Worm (Caenorhabditis elegans) whole organism, L1 larva: ENCODE measurements around the gene C13B4.1.
A peak's percentile ranks its signal among the peaks of the same experiment; 100 is the strongest.

Experiments used
- C16A3.4 ChIP-seq: fragments of 150-350 bp; optimal IDR thresholded peaks from 2 replicates; lab custom pipeline; 2014; ENCODE audit warnings: missing biosample characterization, missing genetic modification characterization
- F16B12.6 ChIP-seq: fragments of 150-350 bp; optimal IDR thresholded peaks from 2 replicates; lab custom pipeline; 2014; ENCODE audit warnings: missing biosample characterization, missing genetic modification characterization
- Y116A8C.19 ChIP-seq: sonication (generic microtip); optimal IDR thresholded peaks from 2 replicates; lab custom pipeline; 2016; ENCODE audit warnings: missing compliant biosample characterization, missing genetic modification characterization, borderline replicate concordance
- aha-1 ChIP-seq: fragments of 150-350 bp; optimal IDR thresholded peaks from 2 replicates; lab custom pipeline; 2014; ENCODE audit warnings: missing biosample characterization, missing genetic modification characterization
- alr-1 ChIP-seq: fragments of 200-800 bp; sonication (Bioruptor generic); optimal IDR thresholded peaks from 2 replicates; lab custom pipeline; 2018; ENCODE audit warnings: borderline replicate concordance, mild to moderate bottlenecking, missing genetic modification characterization, missing compliant biosample characterization
- aly-2 ChIP-seq: fragments of 150-350 bp; optimal IDR thresholded peaks from 2 replicates; lab custom pipeline; 2014; ENCODE audit warnings: missing biosample characterization, missing genetic modification characterization
- ceh-63 ChIP-seq: fragments of 200-800 bp; sonication (Bioruptor generic); optimal IDR thresholded peaks from 2 replicates; lab custom pipeline; 2018; ENCODE audit warnings: mild to moderate bottlenecking, missing genetic modification characterization, missing compliant biosample characterization
- ceh-8 ChIP-seq: fragments of 200-800 bp; sonication (Bioruptor generic); optimal IDR thresholded peaks from 2 replicates; lab custom pipeline; 2018; ENCODE audit warnings: mild to moderate bottlenecking, missing genetic modification characterization, moderate library complexity, missing compliant biosample characterization
- ceh-82 ChIP-seq, 3 experiments: fragments of 150-350 bp in 1 of 3; sonication (generic microtip) in 2 of 3; optimal IDR thresholded peaks; 2 replicates each; lab custom pipeline; 2014 to 2017; ENCODE audit warnings: missing biosample characterization in 3 of 3, missing genetic modification characterization in 3 of 3
- ceh-88 ChIP-seq: fragments of 200-800 bp; sonication (Bioruptor generic); IDR thresholded peaks from 2 replicates; pipeline ENCODE4 v1.3.6; 2022; ENCODE audit warnings: missing genetic modification characterization, missing compliant biosample characterization
- ceh-90 ChIP-seq: sonication (generic microtip); optimal IDR thresholded peaks from 2 replicates; lab custom pipeline; 2016; ENCODE audit warnings: missing genetic modification characterization, missing compliant biosample characterization
- ces-1 ChIP-seq: fragments of 150-350 bp; optimal IDR thresholded peaks from 2 replicates; lab custom pipeline; 2014; ENCODE audit warnings: missing biosample characterization, missing genetic modification reagents, missing genetic modification characterization
- dpl-1 ChIP-seq, 3 experiments: fragments of 150-350 bp in 2 of 3; sonication (generic microtip) in 1 of 3; optimal IDR thresholded peaks; 2 replicates each; lab custom pipeline; 2014 to 2017; ENCODE audit warnings: missing biosample characterization in 3 of 3, missing genetic modification characterization in 3 of 3, missing genetic modification reagents in 3 of 3
- dsc-1 ChIP-seq: sonication (generic microtip); optimal IDR thresholded peaks from 2 replicates; lab custom pipeline; 2016; ENCODE audit warnings: mild to moderate bottlenecking, missing genetic modification characterization, missing compliant biosample characterization
- egl-27 ChIP-seq, 2 experiments: fragments of 150-350 bp in 1 of 2; sonication (generic microtip); optimal IDR thresholded peaks; 3 replicates each; lab custom pipeline; 2017 to 2018; ENCODE audit warnings: missing biosample characterization in 2 of 2, missing genetic modification characterization in 2 of 2, missing genetic modification reagents in 2 of 2
- elt-2 ChIP-seq: sonication (generic microtip); optimal IDR thresholded peaks from 2 replicates; lab custom pipeline; 2016; ENCODE audit warnings: missing genetic modification characterization, mild to moderate bottlenecking, inconsistent platforms, missing compliant biosample characterization, missing genetic modification reagents
- elt-3 ChIP-seq, 6 experiments: fragments of 150-350 bp in 1 of 6; sonication (generic microtip); optimal IDR thresholded peaks; 2 replicates each; lab custom pipeline; 2017 to 2018; ENCODE audit warnings: missing biosample characterization in 6 of 6, missing genetic modification characterization in 6 of 6, inconsistent platforms in 1 of 6
- fkh-10 ChIP-seq: sonication (generic microtip); optimal IDR thresholded peaks from 2 replicates; lab custom pipeline; 2017; ENCODE audit warnings: missing biosample characterization, missing genetic modification reagents, missing genetic modification characterization
- fkh-4 ChIP-seq: sonication (generic microtip); optimal IDR thresholded peaks from 2 replicates; lab custom pipeline; 2016; ENCODE audit warnings: missing compliant biosample characterization, missing genetic modification characterization, borderline replicate concordance
- fkh-8 ChIP-seq: sonication (generic microtip); optimal IDR thresholded peaks from 2 replicates; lab custom pipeline; 2016; ENCODE audit warnings: mild to moderate bottlenecking, missing genetic modification characterization, missing compliant biosample characterization
- fos-1 ChIP-seq: fragments of 150-350 bp; optimal IDR thresholded peaks from 2 replicates; lab custom pipeline; 2014; ENCODE audit warnings: missing biosample characterization, missing genetic modification characterization
- hlh-17 ChIP-seq: fragments of 200-800 bp; sonication (Bioruptor generic); optimal IDR thresholded peaks from 2 replicates; lab custom pipeline; 2018; ENCODE audit warnings: missing genetic modification characterization, mild to moderate bottlenecking, missing compliant biosample characterization, moderate library complexity, borderline replicate concordance
- hlh-4 ChIP-seq: sonication (generic microtip); optimal IDR thresholded peaks from 2 replicates; lab custom pipeline; 2016; ENCODE audit warnings: mild to moderate bottlenecking, missing genetic modification characterization, missing compliant biosample characterization
- isw-1 ChIP-seq: fragments of 200-800 bp; sonication (Bioruptor generic); IDR thresholded peaks from 2 replicates; pipeline ENCODE4 v1.3.6; 2022; ENCODE audit warnings: missing genetic modification characterization, missing compliant biosample characterization
- jun-1 ChIP-seq: fragments of 150-350 bp; optimal IDR thresholded peaks from 2 replicates; lab custom pipeline; 2014; ENCODE audit warnings: missing biosample characterization, missing genetic modification reagents, missing genetic modification characterization
- lin-35 ChIP-seq, 2 experiments: fragments of 150-350 bp; optimal IDR thresholded peaks; 2 replicates each; lab custom pipeline; 2014; ENCODE audit warnings: missing biosample characterization in 2 of 2, missing genetic modification characterization in 2 of 2, missing genetic modification reagents in 2 of 2
- lsy-2 ChIP-seq, 2 experiments: fragments of 150-350 bp; optimal IDR thresholded peaks; 2 replicates each; lab custom pipeline; 2014; ENCODE audit warnings: missing biosample characterization in 2 of 2, missing genetic modification characterization in 2 of 2
- mab-9 ChIP-seq: fragments of 200-800 bp; sonication (Bioruptor generic); IDR thresholded peaks from 2 replicates; pipeline ENCODE4 v1.3.6; 2022; ENCODE audit warnings: missing genetic modification reagents, missing genetic modification characterization, missing compliant biosample characterization
- mef-2 ChIP-seq: fragments of 150-350 bp; optimal IDR thresholded peaks from 2 replicates; lab custom pipeline; 2014; ENCODE audit warnings: missing biosample characterization, missing genetic modification characterization
- mep-1 ChIP-seq: fragments of 150-350 bp; optimal IDR thresholded peaks from 2 replicates; lab custom pipeline; 2014; ENCODE audit warnings: missing biosample characterization, missing genetic modification characterization
- nhr-11 ChIP-seq: fragments of 150-350 bp; optimal IDR thresholded peaks from 2 replicates; lab custom pipeline; 2014; ENCODE audit warnings: missing biosample characterization, missing genetic modification characterization
- nhr-19 ChIP-seq: fragments of 200-800 bp; sonication (Bioruptor generic); conservative IDR thresholded peaks from 2 replicates; pipeline ENCODE4 v1.3.6; 2022; ENCODE audit warnings: missing genetic modification characterization, missing compliant biosample characterization
- nhr-20 ChIP-seq: sonication (generic microtip); optimal IDR thresholded peaks from 2 replicates; lab custom pipeline; 2016; ENCODE audit warnings: mild to moderate bottlenecking, missing genetic modification characterization, missing compliant biosample characterization
- nhr-28 ChIP-seq: fragments of 150-350 bp; optimal IDR thresholded peaks from 2 replicates; lab custom pipeline; 2014; ENCODE audit warnings: missing biosample characterization, missing genetic modification characterization
- nhr-77 ChIP-seq: fragments of 150-350 bp; optimal IDR thresholded peaks from 2 replicates; lab custom pipeline; 2014; ENCODE audit warnings: missing biosample characterization, missing genetic modification characterization
- nhr-84 ChIP-seq: sonication (generic microtip); optimal IDR thresholded peaks from 2 replicates; lab custom pipeline; 2017; ENCODE audit warnings: missing biosample characterization, missing genetic modification characterization
- nhr-85 ChIP-seq: sonication (generic microtip); peaks from one replicate; lab custom pipeline; 2016; ENCODE audit warnings: missing genetic modification characterization, inconsistent platforms, missing compliant biosample characterization
- nhr-90 ChIP-seq: sonication (generic microtip); optimal IDR thresholded peaks from 2 replicates; lab custom pipeline; 2016; ENCODE audit warnings: mild to moderate bottlenecking, missing genetic modification characterization, missing compliant biosample characterization; ENCODE audit not compliant: poor library complexity
- rnt-1 ChIP-seq: sonication (generic microtip); optimal IDR thresholded peaks from 2 replicates; lab custom pipeline; 2016; ENCODE audit warnings: mild to moderate bottlenecking, missing genetic modification characterization, moderate library complexity, missing compliant biosample characterization
- snpc-4 ChIP-seq: fragments of 150-350 bp; optimal IDR thresholded peaks from 2 replicates; lab custom pipeline; 2014; ENCODE audit warnings: missing biosample characterization, missing genetic modification characterization
- snu-23 ChIP-seq: sonication (generic microtip); optimal IDR thresholded peaks from 2 replicates; lab custom pipeline; 2016; ENCODE audit warnings: missing genetic modification characterization, missing compliant biosample characterization
- sox-4 ChIP-seq: sonication (generic microtip); optimal IDR thresholded peaks from 2 replicates; lab custom pipeline; 2016; ENCODE audit warnings: missing genetic modification characterization, missing compliant biosample characterization
- sptf-1 ChIP-seq: fragments of 150-350 bp; optimal IDR thresholded peaks from 2 replicates; lab custom pipeline; 2014; ENCODE audit warnings: missing biosample characterization, missing genetic modification characterization
- swsn-7 ChIP-seq: sonication (generic microtip); optimal IDR thresholded peaks from 2 replicates; lab custom pipeline; 2016; ENCODE audit warnings: missing genetic modification characterization, missing compliant biosample characterization
- unc-30 ChIP-seq: sonication (generic microtip); optimal IDR thresholded peaks from 2 replicates; lab custom pipeline; 2017; ENCODE audit warnings: missing biosample characterization, missing genetic modification characterization
- unc-86 ChIP-seq: sonication (generic microtip); optimal IDR thresholded peaks from 2 replicates; lab custom pipeline; 2016; ENCODE audit warnings: missing genetic modification characterization, missing compliant biosample characterization
- unc-98 ChIP-seq: fragments of 200-800 bp; sonication (Bioruptor generic); IDR thresholded peaks from 2 replicates; pipeline ENCODE4 v1.3.6; 2022; ENCODE audit warnings: missing genetic modification characterization, missing compliant biosample characterization
- xbp-1 ChIP-seq: sonication (generic microtip); optimal IDR thresholded peaks from 2 replicates; lab custom pipeline; 2016; ENCODE audit warnings: missing genetic modification characterization, missing compliant biosample characterization
- zag-1 ChIP-seq: fragments of 150-350 bp; optimal IDR thresholded peaks from 2 replicates; lab custom pipeline; 2014; ENCODE audit warnings: missing biosample characterization, missing genetic modification characterization
- zip-4 ChIP-seq: fragments of 200-800 bp; sonication (Bioruptor generic); optimal IDR thresholded peaks from 2 replicates; lab custom pipeline; 2018; ENCODE audit warnings: mild to moderate bottlenecking, missing genetic modification characterization, moderate library complexity, missing compliant biosample characterization

Gene C13B4.1

ce11 chrII:14441144-14441543 lies 38.3 kb downstream of the C13B4.1 start, which contains the start of gene smg-8 (continued):
- TF ChIP-seq jun-1 (tag; lab: Kevin White, UChicago): peak; percentile 71
- TF ChIP-seq unc-86 (tag; lab: Kevin White, UChicago): peak; percentile 65
- peak; percentile 67 for TF ChIP-seq fkh-8 (tag; lab: Kevin White, UChicago)
- TF ChIP-seq egl-27 (tag; optimal IDR thresholded peaks at IDR 0.05; lab: Kevin White, UChicago): no peak
- TF ChIP-seq aha-1 (tag; lab: Kevin White, UChicago): no peak
- TF ChIP-seq mep-1 (tag; lab: Kevin White, UChicago): peak; percentile 78
- no peak for TF ChIP-seq mab-9 (GFP tag; lab: Robert Waterston, UW)
- no peak for TF ChIP-seq fkh-4 (tag; lab: Kevin White, UChicago)
- peak; percentile 31 for TF ChIP-seq fkh-10 (GFP tag; lab: Kevin White, UChicago)
- TF ChIP-seq isw-1 (GFP tag; lab: Robert Waterston, UW): peak; percentile 68
- peak; percentile 99 for TF ChIP-seq lin-35 (GFP tag; optimal IDR thresholded peaks at IDR 0.05; lab: Kevin White, UChicago)
- no peak for TF ChIP-seq hlh-4
- peak in 2 of 6 experiments; percentile 31 to 33 for TF ChIP-seq elt-3 (tag; optimal IDR thresholded peaks at IDR 0.05; lab: Kevin White, UChicago)
- peak; percentile 73 for TF ChIP-seq dsc-1 (tag; lab: Kevin White, UChicago)

ce11 chrII:14437922-14438458 lies 41.4 kb downstream of the C13B4.1 start, which contains the start of gene K04B12.2:
Gene K04B12.2, minus strand, starts transcription at chrII:14437972.
- TF ChIP-seq unc-98 (GFP tag; lab: Robert Waterston, UW) (no peak), hlh-17 (GFP tag; lab: Kevin White, UChicago) (no peak), mef-2 (tag; lab: Kevin White, UChicago) (peak; percentile 36), nhr-20 (tag; lab: Kevin White, UChicago) (peak; percentile 74), dpl-1 (GFP tag; optimal IDR thresholded peaks at IDR 0.05; lab: Kevin White, UChicago) (peak; percentile 57 to 67 (median 63)), zip-4 (GFP tag; lab: Kevin White, UChicago) (no peak), rnt-1 (tag; lab: Kevin White, UChicago) (peak; percentile 48), snpc-4 (tag; lab: Kevin White, UChicago) (peak; percentile 60), nhr-19 (GFP tag; lab: Robert Waterston, UW) (peak; percentile 50), aly-2 (tag; lab: Kevin White, UChicago) (no peak), xbp-1 (tag; lab: Kevin White, UChicago) (peak; percentile 52), snu-23 (peak; percentile 83), nhr-28 (tag; lab: Kevin White, UChicago) (no peak), F16B12.6 (tag; lab: Kevin White, UChicago) (peak; percentile 16), ces-1 (GFP tag; lab: Kevin White, UChicago) (no peak), ceh-88 (no peak), zag-1 (tag; lab: Kevin White, UChicago) (no peak), ceh-8 (no peak), unc-30 (tag; lab: Kevin White, UChicago) (no peak), alr-1 (tag; lab: Kevin White, UChicago) (no peak), ceh-63 (GFP tag; lab: Kevin White, UChicago) (no peak), nhr-90 (peak; percentile 41), C16A3.4 (tag; lab: Kevin White, UChicago) (peak; percentile 50), nhr-84 (no peak), nhr-11 (tag; lab: Kevin White, UChicago) (no peak), dsc-1 (tag; lab: Kevin White, UChicago) (no peak), elt-2 (tag; lab: Kevin White, UChicago) (peak; percentile 48), mab-9 (GFP tag; lab: Robert Waterston, UW) (no peak), swsn-7 (tag; lab: Kevin White, UChicago) (peak; percentile 59), lsy-2 (tag; optimal IDR thresholded peaks at IDR 0.05; lab: Kevin White, UChicago) (peak; percentile 35 to 76), mep-1 (tag; lab: Kevin White, UChicago) (peak; percentile 79), nhr-85 (peak; percentile 78), Y116A8C.19 (tag; lab: Kevin White, UChicago) (no peak), nhr-77 (peak; percentile 83), ceh-82 (tag; optimal IDR thresholded peaks at IDR 0.05; lab: Kevin White, UChicago) (peak in 2 of 3 experiments; percentile 46 to 66), sox-4 (tag; lab: Kevin White, UChicago) (no peak), fos-1 (tag; lab: Kevin White, UChicago) (peak; percentile 74), sptf-1 (tag; lab: Kevin White, UChicago) (no peak), ceh-90 (tag; lab: Kevin White, UChicago) (no peak), unc-86 (tag; lab: Kevin White, UChicago) (peak; percentile 2)
